Worm (Caenorhabditis elegans) whole organism, L2 larva: ENCODE measurements around the gene fbxa-67.

Source experiments
- F13H6.1 ChIP-seq: sonication (generic microtip); optimal IDR thresholded peaks from 2 replicates; lab custom pipeline; 2016; ENCODE audit warnings: missing genetic modification characterization, missing compliant biosample characterization
- R02D3.7 ChIP-seq: fragments of 150-350 bp; optimal IDR thresholded peaks from 2 replicates; lab custom pipeline; 2014; ENCODE audit warnings: missing biosample characterization, missing genetic modification characterization
- ama-1 ChIP-seq: fragments of 150-350 bp; optimal IDR thresholded peaks from 2 replicates; lab custom pipeline; 2018; ENCODE audit warnings: inconsistent platforms
- elt-1 ChIP-seq: fragments of 150-350 bp; optimal IDR thresholded peaks from 2 replicates; lab custom pipeline; 2014; ENCODE audit warnings: missing biosample characterization, missing genetic modification characterization
- elt-3 ChIP-seq: sonication (generic microtip); optimal IDR thresholded peaks from 2 replicates; lab custom pipeline; 2017; ENCODE audit warnings: missing biosample characterization, missing genetic modification characterization
- lin-11 ChIP-seq: fragments of 150-350 bp; sonication (generic microtip); optimal IDR thresholded peaks from 2 replicates; lab custom pipeline; 2014; ENCODE audit warnings: missing biosample characterization, missing genetic modification characterization, inconsistent platforms, mixed read lengths
- lsy-2 ChIP-seq, 2 experiments: fragments of 150-350 bp in 1 of 2; sonication (generic microtip) in 1 of 2; optimal IDR thresholded peaks; 2 replicates each; lab custom pipeline; 2014 to 2017; ENCODE audit warnings: missing biosample characterization in 2 of 2, missing genetic modification characterization in 2 of 2
- nhr-10 ChIP-seq: sonication (generic microtip); optimal IDR thresholded peaks from 2 replicates; lab custom pipeline; 2017; ENCODE audit warnings: missing biosample characterization, missing genetic modification characterization
- nhr-11 ChIP-seq: fragments of 150-350 bp; optimal IDR thresholded peaks from 2 replicates; lab custom pipeline; 2014; ENCODE audit warnings: missing biosample characterization, missing genetic modification characterization
- nhr-6 ChIP-seq: fragments of 150-350 bp; optimal IDR thresholded peaks from 2 replicates; lab custom pipeline; 2014; ENCODE audit warnings: missing biosample characterization, missing genetic modification characterization
- nhr-77 ChIP-seq: fragments of 150-350 bp; optimal IDR thresholded peaks from 2 replicates; lab custom pipeline; 2014; ENCODE audit warnings: missing biosample characterization, missing genetic modification characterization
- skn-1 ChIP-seq: sonication (generic microtip); optimal IDR thresholded peaks from 2 replicates; lab custom pipeline; 2017; ENCODE audit warnings: missing biosample characterization, missing genetic modification characterization
- unc-39 ChIP-seq: fragments of 150-350 bp; optimal IDR thresholded peaks from 2 replicates; lab custom pipeline; 2014; ENCODE audit warnings: missing biosample characterization, missing genetic modification characterization
- unc-55 ChIP-seq: fragments of 150-350 bp; sonication (generic microtip); optimal IDR thresholded peaks from 3 replicates; lab custom pipeline; 2014; ENCODE audit warnings: missing biosample characterization, missing genetic modification reagents, missing genetic modification characterization

DNA sequence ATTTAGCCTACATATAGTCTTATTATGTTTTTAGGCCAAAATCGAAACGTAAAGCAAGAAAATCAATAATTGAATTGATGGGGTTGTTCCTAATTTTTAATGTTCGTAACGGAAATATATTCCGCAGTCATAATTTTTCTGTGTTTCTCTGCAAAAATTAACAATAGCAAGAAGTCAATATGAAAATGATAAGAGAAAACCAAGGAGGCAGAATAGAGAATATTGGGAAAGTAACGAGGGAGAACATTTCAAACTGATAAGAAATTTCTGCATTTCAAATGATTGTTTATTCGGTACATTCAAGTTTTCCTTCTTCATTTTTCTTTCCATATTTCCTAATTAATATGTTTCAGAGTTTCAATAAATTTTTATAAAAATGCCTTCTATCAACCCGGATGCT is 5.5 kb upstream of the fbxa-67 start, which contains the start of gene fbxa-54:
- TF ChIP-seq R02D3.7 (tag; lab: Kevin White, UChicago) (no peak), nhr-11 (tag; lab: Kevin White, UChicago) (no peak), elt-3 (no peak), lsy-2 (tag; optimal IDR thresholded peaks at IDR 0.05; lab: Kevin White, UChicago) (no peak), skn-1 (no peak), ama-1 (lab: Kevin White, UChicago) (no peak), nhr-10 (tag; lab: Kevin White, UChicago) (no peak), nhr-77 (no peak), F13H6.1 (no peak), elt-1 (no peak), nhr-6 (tag; lab: Kevin White, UChicago) (no peak), lin-11 (no peak), unc-39 (no peak), unc-55 (no peak)
